Fruit fly (Drosophila melanogaster): Measurements from ENCODE around the gene CG18530.

The CG18530 gene

dm6 chr3R:12634617-12635016, 1.5 kb downstream of the CG18530 start, which contains the start of gene CG11598:
Gene CG11598, plus strand, starts transcription at chr3R:12634917.
- TF ChIP-seq insv (optimal IDR thresholded peaks at IDR 0.05): no peak
- TF ChIP-seq h (optimal IDR thresholded peaks at IDR 0.05): no peak

- TF ChIP-seq h (optimal IDR thresholded peaks at IDR 0.05) (no peak), ttk (optimal IDR thresholded peaks at IDR 0.05) (no peak), insv (optimal IDR thresholded peaks at IDR 0.05) (no peak), Sin3A (optimal IDR thresholded peaks at IDR 0.05) (no peak), psq (optimal IDR thresholded peaks at IDR 0.05) (no peak), Myc (optimal IDR thresholded peaks at IDR 0.05) (no peak)
Observed at dm6 chr3R:12636240-12636639, 3.1 kb downstream of the CG18530 start, which contains the start of gene CG11600. Gene CG11600, plus strand, starts transcription at chr3R:12636540.

- TF ChIP-seq ttk (optimal IDR thresholded peaks at IDR 0.05) (no peak), h (optimal IDR thresholded peaks at IDR 0.05) (no peak), insv (optimal IDR thresholded peaks at IDR 0.05) (no peak), psq (optimal IDR thresholded peaks at IDR 0.05) (no peak), Sin3A (optimal IDR thresholded peaks at IDR 0.05) (no peak), Myc (optimal IDR thresholded peaks at IDR 0.05) (no peak)
Observed at dm6 chr3R:12637961-12638531, 4.9 kb downstream of the CG18530 start, which contains the start of gene CG11608. Gene CG11608, plus strand, starts transcription at chr3R:12638481.

- TF ChIP-seq ttk (optimal IDR thresholded peaks at IDR 0.05) (no peak), Myc (optimal IDR thresholded peaks at IDR 0.05) (no peak), psq (optimal IDR thresholded peaks at IDR 0.05) (no peak), Sin3A (optimal IDR thresholded peaks at IDR 0.05) (no peak), insv (optimal IDR thresholded peaks at IDR 0.05) (no peak), h (optimal IDR thresholded peaks at IDR 0.05) (no peak)
Observed at dm6 chr3R:12641620-12642019, 8.5 kb downstream of the CG18530 start.

- no peak for TF ChIP-seq insv (optimal IDR thresholded peaks at IDR 0.05)
- no peak for TF ChIP-seq h (optimal IDR thresholded peaks at IDR 0.05)
- no peak for TF ChIP-seq psq (optimal IDR thresholded peaks at IDR 0.05)
- TF ChIP-seq Myc (optimal IDR thresholded peaks at IDR 0.05): no peak
Observed at dm6 chr3R:12642051-12642532, 8.9 kb downstream of the CG18530 start, which contains the start of gene CG6753. Gene CG6753, minus strand, starts transcription at chr3R:12642482.

- TF ChIP-seq insv (optimal IDR thresholded peaks at IDR 0.05) (no peak), h (optimal IDR thresholded peaks at IDR 0.05) (no peak), ttk (optimal IDR thresholded peaks at IDR 0.05) (no peak), psq (optimal IDR thresholded peaks at IDR 0.05) (no peak), Sin3A (optimal IDR thresholded peaks at IDR 0.05) (no peak), Myc (optimal IDR thresholded peaks at IDR 0.05) (no peak)
Observed at dm6 chr3R:12644621-12645310, 11.6 kb downstream of the CG18530 start.

- TF ChIP-seq Myc (optimal IDR thresholded peaks at IDR 0.05) (no peak), h (optimal IDR thresholded peaks at IDR 0.05) (no peak), insv (optimal IDR thresholded peaks at IDR 0.05) (no peak), ttk (optimal IDR thresholded peaks at IDR 0.05) (no peak), psq (optimal IDR thresholded peaks at IDR 0.05) (no peak)
Observed at dm6 chr3R:12645771-12646317, 12.7 kb downstream of the CG18530 start.

- no peak for TF ChIP-seq Sin3A (optimal IDR thresholded peaks at IDR 0.05)
- no peak for TF ChIP-seq h (optimal IDR thresholded peaks at IDR 0.05)
- no peak for TF ChIP-seq psq (optimal IDR thresholded peaks at IDR 0.05)
- no peak for TF ChIP-seq insv (optimal IDR thresholded peaks at IDR 0.05)
Observed at dm6 chr3R:12646926-12647325, 13.8 kb downstream of the CG18530 start.

- no peak for TF ChIP-seq psq (optimal IDR thresholded peaks at IDR 0.05)
- TF ChIP-seq Sin3A (optimal IDR thresholded peaks at IDR 0.05): no peak
- TF ChIP-seq insv (optimal IDR thresholded peaks at IDR 0.05): no peak
- no peak for TF ChIP-seq h (optimal IDR thresholded peaks at IDR 0.05)
- TF ChIP-seq Myc (optimal IDR thresholded peaks at IDR 0.05): no peak
- no peak for TF ChIP-seq ttk (optimal IDR thresholded peaks at IDR 0.05)
Observed at dm6 chr3R:12647348-12647747, 14.2 kb downstream of the CG18530 start.

- TF ChIP-seq insv (optimal IDR thresholded peaks at IDR 0.05) (no peak), ttk (optimal IDR thresholded peaks at IDR 0.05) (no peak), Myc (optimal IDR thresholded peaks at IDR 0.05) (no peak), Sin3A (optimal IDR thresholded peaks at IDR 0.05) (no peak), psq (optimal IDR thresholded peaks at IDR 0.05) (no peak), h (optimal IDR thresholded peaks at IDR 0.05) (no peak)
Observed at dm6 chr3R:12647954-12648353, 14.8 kb downstream of the CG18530 start, which contains the start of gene Dtg. Gene Dtg, plus strand, starts transcription at chr3R:12648058.

dm6 chr3R:12649099-12650029, 16.2 kb downstream of the CG18530 start:
- TF ChIP-seq h (optimal IDR thresholded peaks at IDR 0.05) (no peak), Sin3A (optimal IDR thresholded peaks at IDR 0.05) (no peak), insv (optimal IDR thresholded peaks at IDR 0.05) (no peak), Myc (optimal IDR thresholded peaks at IDR 0.05) (no peak), psq (optimal IDR thresholded peaks at IDR 0.05) (no peak), ttk (optimal IDR thresholded peaks at IDR 0.05) (no peak)
